Fruit fly (Drosophila melanogaster): ENCODE measurements around the gene CG31639.

dm6 chr2L:6178118-6178739, 23.3 kb upstream of the CG31639 start:
- TF ChIP-seq CG32121 (GFP tag; IDR thresholded peaks at IDR 0.05) (no peak), CG9948 (tag; optimal IDR thresholded peaks at IDR 0.05) (no peak), CG15710 (tag; optimal IDR thresholded peaks at IDR 0.05) (no peak), gl (tag; optimal IDR thresholded peaks at IDR 0.05) (no peak), D1 (tag; optimal IDR thresholded peaks at IDR 0.05) (no peak), CG4496 (GFP tag; IDR thresholded peaks at IDR 0.05) (no peak), Pif1B (GFP tag; optimal IDR thresholded peaks at IDR 0.05) (no peak), rn (GFP tag; IDR thresholded peaks at IDR 0.05) (no peak), Pif1A (GFP tag; optimal IDR thresholded peaks at IDR 0.05) (no peak), CG12605 (GFP tag; IDR thresholded peaks at IDR 0.05) (no peak), CG17806 (tag; optimal IDR thresholded peaks at IDR 0.05) (no peak), CG34367 (tag; optimal IDR thresholded peaks at IDR 0.05) (no peak), EcR (GFP tag; optimal IDR thresholded peaks at IDR 0.05) (no peak), CG14655 (GFP tag; optimal IDR thresholded peaks at IDR 0.05) (no peak)
